Fruit fly (Drosophila melanogaster): ENCODE results near the gene CG31323.

The CG31323 gene

DNA sequence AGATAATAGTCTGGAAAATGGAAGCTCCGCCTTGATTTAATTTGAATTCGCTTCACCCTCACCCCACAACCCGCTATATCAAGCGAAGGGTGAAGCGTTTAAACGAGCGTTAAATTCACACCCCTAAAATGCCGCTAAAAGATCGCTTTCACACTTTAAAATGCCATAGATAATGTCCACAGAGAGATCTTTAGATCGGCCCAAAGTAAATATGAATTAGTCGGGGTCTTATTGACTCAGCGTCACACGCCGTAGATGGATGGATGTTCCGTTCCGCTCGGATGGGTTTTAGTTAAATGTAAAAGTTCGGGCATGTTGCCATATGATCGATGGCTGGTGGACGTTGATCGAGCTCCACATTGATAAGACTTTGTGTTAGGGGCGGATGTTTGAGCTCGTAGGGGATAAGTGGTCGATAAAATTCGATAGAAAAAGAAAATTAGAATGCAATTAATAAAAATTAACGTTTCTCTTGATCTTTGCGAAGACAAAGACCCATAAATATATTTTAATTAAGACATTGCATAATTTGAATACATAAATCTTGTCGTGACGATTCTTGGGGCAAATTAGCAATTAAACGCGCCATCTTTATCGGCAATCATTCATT lies 57.5 kb downstream of the CG31323 start (continued):
- TF ChIP-seq Lhr (GFP tag; optimal IDR thresholded peaks at IDR 0.05) = peak; percentile 84
- TF ChIP-seq CG9817 (tag; optimal IDR thresholded peaks at IDR 0.05) = peak; percentile 71
- peak; percentile 94 for TF ChIP-seq CG13123 (GFP tag; optimal IDR thresholded peaks at IDR 0.05)
- TF ChIP-seq CG11085 (GFP tag; IDR thresholded peaks at IDR 0.05) = peak; percentile 75; the same call in 1 of the 2 replicates
- TF ChIP-seq ham (GFP tag; IDR thresholded peaks at IDR 0.05) = peak; percentile 39; the same call in 1 of the 2 replicates
- TF ChIP-seq CG18476 (GFP tag; optimal IDR thresholded peaks at IDR 0.05) = peak; percentile 80
- no peak for TF ChIP-seq CG15073 (GFP tag; optimal IDR thresholded peaks at IDR 0.05)
- TF ChIP-seq tio (GFP tag; optimal IDR thresholded peaks at IDR 0.05) = peak; percentile 83
- peak; percentile 31; the same call in 1 of the 3 replicates for TF ChIP-seq CG11560 (tag; IDR thresholded peaks at IDR 0.05)
- peak; percentile 52; the same call in 1 of the 2 replicates for TF ChIP-seq ttk (GFP tag; IDR thresholded peaks at IDR 0.05)
- TF ChIP-seq CG7786 (GFP tag; optimal IDR thresholded peaks at IDR 0.05) = peak; percentile 87
- peak; percentile 85 for TF ChIP-seq CG9876 (GFP tag; optimal IDR thresholded peaks at IDR 0.05)
- TF ChIP-seq CG6791 (GFP tag; IDR thresholded peaks at IDR 0.05; ENCODE audit: partially characterized antibody) = no peak
- peak; percentile 92 for TF ChIP-seq Hmr (GFP tag; optimal IDR thresholded peaks at IDR 0.05)
- TF ChIP-seq CG7271 (tag; optimal IDR thresholded peaks at IDR 0.05) = peak; percentile 61
- TF ChIP-seq Max (GFP tag; optimal IDR thresholded peaks at IDR 0.05) = peak; percentile 74
- TF ChIP-seq E2f2 (GFP tag; IDR thresholded peaks at IDR 0.05) = peak; percentile 68
- no peak for TF ChIP-seq Lpt (GFP tag; optimal IDR thresholded peaks at IDR 0.05)
- TF ChIP-seq danr (GFP tag; IDR thresholded peaks at IDR 0.05) = peak; percentile 77
- peak; percentile 77 for TF ChIP-seq CG31365 (tag; optimal IDR thresholded peaks at IDR 0.05)
- peak; percentile 87 for TF ChIP-seq CrebB (tag; optimal IDR thresholded peaks at IDR 0.05)
- TF ChIP-seq ATbp (GFP tag; optimal IDR thresholded peaks at IDR 0.05) = peak; percentile 98
- TF ChIP-seq stc (GFP tag; IDR thresholded peaks at IDR 0.05) = peak; percentile 64; the same call in 1 of the 2 replicates
- TF ChIP-seq CG8281 (tag; optimal IDR thresholded peaks at IDR 0.05) = peak; percentile 62
- peak; percentile 24 for TF ChIP-seq CG30020 (tag; optimal IDR thresholded peaks at IDR 0.05)
- TF ChIP-seq Vsx1 (GFP tag; optimal IDR thresholded peaks at IDR 0.05) = peak; percentile 92
- peak; percentile 23 for TF ChIP-seq emc (GFP tag; optimal IDR thresholded peaks at IDR 0.05)
- TF ChIP-seq CG4328 (GFP tag; optimal IDR thresholded peaks at IDR 0.05) = peak; percentile 89
- TF ChIP-seq CG13894 (tag; optimal IDR thresholded peaks at IDR 0.05) = peak; percentile 81
- peak; percentile 95 for TF ChIP-seq Ets65A (GFP tag)
- peak; percentile 48 for TF ChIP-seq CG8924 (tag; optimal IDR thresholded peaks at IDR 0.05)
- TF ChIP-seq CG2116 (GFP tag; optimal IDR thresholded peaks at IDR 0.05) = peak; percentile 49
- peak; percentile 86 for TF ChIP-seq pho (GFP tag; optimal IDR thresholded peaks at IDR 0.05)
- peak; percentile 53 for TF ChIP-seq bigmax (GFP tag; optimal IDR thresholded peaks at IDR 0.05)
- TF ChIP-seq CG33557 (GFP tag; optimal IDR thresholded peaks at IDR 0.05) = peak; percentile 92
- peak; percentile 48 for TF ChIP-seq CG10147 (GFP tag; optimal IDR thresholded peaks at IDR 0.05)
- no peak for TF ChIP-seq lbe (GFP tag; optimal IDR thresholded peaks at IDR 0.05)
- peak; percentile 64 for TF ChIP-seq ewg (GFP tag; optimal IDR thresholded peaks at IDR 0.05)
- TF ChIP-seq CG18764 (GFP tag; optimal IDR thresholded peaks at IDR 0.05) = peak; percentile 89
- peak; percentile 82 for TF ChIP-seq CG12659 (GFP tag; optimal IDR thresholded peaks at IDR 0.05)
- peak; percentile 73 for TF ChIP-seq CG17568 (GFP tag; optimal IDR thresholded peaks at IDR 0.05)
- TF ChIP-seq CG17385 (GFP tag; optimal IDR thresholded peaks at IDR 0.05) = peak; percentile 75
- peak; percentile 74; the same call in 1 of the 2 replicates for TF ChIP-seq CkIIα-i1 (GFP tag; IDR thresholded peaks at IDR 0.05)
- peak; percentile 68 for TF ChIP-seq HLH54F (GFP tag; optimal IDR thresholded peaks at IDR 0.05)
- TF ChIP-seq Side (GFP tag; optimal IDR thresholded peaks at IDR 0.05) = peak; percentile 91
- TF ChIP-seq Atf-2 (GFP tag; optimal IDR thresholded peaks at IDR 0.05) = peak; percentile 86
- TF ChIP-seq CG16815 (GFP tag; optimal IDR thresholded peaks at IDR 0.05) = peak; percentile 27
- TF ChIP-seq bbx (GFP tag; IDR thresholded peaks at IDR 0.05; ENCODE audit: partially characterized antibody) = no peak
- peak; percentile 78 for TF ChIP-seq BtbVII (GFP tag; optimal IDR thresholded peaks at IDR 0.05)
